Worm (Caenorhabditis elegans) whole organism, young adult: ENCODE measurements around the gene fbxc-22.

Source experiments
- F22D6.2 ChIP-seq: sonication (generic microtip); optimal IDR thresholded peaks from 2 replicates; lab custom pipeline; 2016; ENCODE audit warnings: mild to moderate bottlenecking, missing genetic modification characterization, missing compliant biosample characterization
- Y67H2A.10 ChIP-seq: fragments of 200-800 bp; sonication (Bioruptor generic); conservative IDR thresholded peaks from 2 replicates; pipeline ENCODE4 v1.3.6; 2022; ENCODE audit warnings: missing genetic modification reagents, missing genetic modification characterization, missing compliant biosample characterization
- aptf-2 ChIP-seq: fragments of 200-800 bp; sonication (Bioruptor generic); conservative IDR thresholded peaks from 2 replicates; pipeline ENCODE4 v1.3.6; 2022; ENCODE audit warnings: missing genetic modification reagents, missing genetic modification characterization, missing compliant biosample characterization
- bed-2 ChIP-seq: fragments of 200-800 bp; sonication (Bioruptor generic); IDR thresholded peaks from 2 replicates; pipeline ENCODE4 v1.3.6; 2022; ENCODE audit warnings: missing genetic modification reagents, missing genetic modification characterization, missing compliant biosample characterization
- die-1 ChIP-seq: sonication (generic microtip); optimal IDR thresholded peaks from 2 replicates; lab custom pipeline; 2016; ENCODE audit warnings: missing genotype, mild to moderate bottlenecking, missing genetic modification characterization, missing compliant biosample characterization
- dpl-1 ChIP-seq: fragments of 150-350 bp; optimal IDR thresholded peaks from 2 replicates; lab custom pipeline; 2014; ENCODE audit warnings: missing biosample characterization, missing genetic modification reagents, missing genetic modification characterization
- fkh-3 ChIP-seq: sonication (generic microtip); optimal IDR thresholded peaks from 2 replicates; lab custom pipeline; 2016; ENCODE audit warnings: mild to moderate bottlenecking, missing genetic modification characterization, missing compliant biosample characterization
- mel-28 ChIP-seq: sonication (generic microtip); optimal IDR thresholded peaks from 2 replicates; lab custom pipeline; 2016; ENCODE audit warnings: borderline replicate concordance, mild to moderate bottlenecking, missing genetic modification characterization, missing compliant biosample characterization
- nfya-1 ChIP-seq: sonication (generic microtip); optimal IDR thresholded peaks from 2 replicates; lab custom pipeline; 2017; ENCODE audit warnings: antibody characterized with exemption, missing compliant biosample characterization, missing genetic modification characterization, borderline replicate concordance; ENCODE audit not compliant: insufficient read depth
- nhr-90 ChIP-seq: sonication (generic microtip); optimal IDR thresholded peaks from 2 replicates; lab custom pipeline; 2016; ENCODE audit warnings: missing genotype, mild to moderate bottlenecking, missing genetic modification characterization, missing compliant biosample characterization
- snpc-1.3 ChIP-seq: sonication (generic microtip); optimal IDR thresholded peaks from 2 replicates; lab custom pipeline; 2017; ENCODE audit warnings: missing genetic modification characterization, mild to moderate bottlenecking, missing compliant biosample characterization, antibody characterized with exemption, moderate library complexity, missing genotype, missing genetic modification reagents; ENCODE audit not compliant: insufficient read depth
- snpc-4 ChIP-seq, 5 experiments: fragments of 150-350 bp in 1 of 5; sonication (generic microtip) in 4 of 5; optimal IDR thresholded peaks; 2 replicates each; lab custom pipeline; 2014 to 2018; ENCODE audit warnings: missing genetic modification characterization in 5 of 5, missing biosample characterization in 3 of 5, antibody characterized with exemption in 2 of 5, mild to moderate bottlenecking in 2 of 5, missing compliant biosample characterization in 2 of 5, missing genotype in 2 of 5, moderate library complexity in 2 of 5, missing genetic modification reagents in 1 of 5
- tlf-1 ChIP-seq: fragments of 200-800 bp; sonication (Bioruptor generic); optimal IDR thresholded peaks from 2 replicates; lab custom pipeline; 2018; ENCODE audit warnings: mild to moderate bottlenecking, missing genetic modification characterization, missing compliant biosample characterization

- no peak for TF ChIP-seq nhr-90 (tag; lab: Kevin White, UChicago)
- TF ChIP-seq nfya-1 (tag; lab: Kevin White, UChicago), result no peak
- no peak for TF ChIP-seq snpc-1.3 (tag; lab: Kevin White, UChicago)
- TF ChIP-seq fkh-3 (tag; lab: Kevin White, UChicago), result no peak
- TF ChIP-seq bed-2 (GFP tag; lab: Robert Waterston, UW), result no peak
- no peak for TF ChIP-seq F22D6.2 (tag; lab: Kevin White, UChicago)
- TF ChIP-seq snpc-4 (GFP tag; optimal IDR thresholded peaks at IDR 0.05; lab: Kevin White, UChicago), result no peak
- TF ChIP-seq snpc-4 (tag; optimal IDR thresholded peaks at IDR 0.05; lab: Kevin White, UChicago), result no peak
- no peak for TF ChIP-seq aptf-2 (GFP tag; lab: Robert Waterston, UW)
- TF ChIP-seq tlf-1 (GFP tag; lab: Kevin White, UChicago), result no peak
- no peak for TF ChIP-seq die-1
- no peak for TF ChIP-seq Y67H2A.10 (GFP tag; lab: Robert Waterston, UW)
- no peak for TF ChIP-seq dpl-1
- no peak for TF ChIP-seq mel-28 (tag; lab: Kevin White, UChicago)
Observed at ce11 chrII:1668913-1669312, 22.0 kb downstream of the fbxc-22 start, which contains the start of gene srw-97.
